Worm (Caenorhabditis elegans): ENCODE measurements around the gene yif-1.

Gene yif-1

ce11 chrV:10042254-10042653 lies 12.5 kb downstream of the yif-1 start (continued):
- TF ChIP-seq aha-1 (tag; optimal IDR thresholded peaks at IDR 0.05) (no peak), dpl-1 (GFP tag; optimal IDR thresholded peaks at IDR 0.05) (peak in 2 of 3 experiments; percentile 38), sptf-1 (tag; optimal IDR thresholded peaks at IDR 0.05) (no peak), dsc-1 (tag; optimal IDR thresholded peaks at IDR 0.05) (peak; percentile 54), nhr-237 (tag; optimal IDR thresholded peaks at IDR 0.05) (no peak), xbp-1 (tag; optimal IDR thresholded peaks at IDR 0.05) (peak; percentile 69), C16A3.4 (tag; optimal IDR thresholded peaks at IDR 0.05) (peak; percentile 43), egl-27 (tag; optimal IDR thresholded peaks at IDR 0.05) (peak in 1 of 2 experiments; percentile 24), ztf-11 (tag; optimal IDR thresholded peaks at IDR 0.05) (no peak), ceh-63 (GFP tag; optimal IDR thresholded peaks at IDR 0.05) (no peak), hlh-4 (tag; optimal IDR thresholded peaks at IDR 0.05) (no peak), zip-4 (GFP tag; optimal IDR thresholded peaks at IDR 0.05) (no peak), lin-15B (tag; optimal IDR thresholded peaks at IDR 0.05) (no peak), ztf-4 (tag; optimal IDR thresholded peaks at IDR 0.05) (no peak), ceh-82 (tag; optimal IDR thresholded peaks at IDR 0.05) (peak; percentile 74 to 83 (median 74)), snpc-4 (tag; optimal IDR thresholded peaks at IDR 0.05) (peak; percentile 11), C04F5.9 (tag; optimal IDR thresholded peaks at IDR 0.05) (no peak), Y116A8C.19 (tag; optimal IDR thresholded peaks at IDR 0.05; ENCODE audit: borderline replicate concordance) (no peak), ces-1 (GFP tag; optimal IDR thresholded peaks at IDR 0.05) (no peak), swsn-7 (tag; optimal IDR thresholded peaks at IDR 0.05) (peak; percentile 81), mef-2 (tag; optimal IDR thresholded peaks at IDR 0.05) (no peak), ceh-90 (tag; optimal IDR thresholded peaks at IDR 0.05) (no peak), nhr-19 (GFP tag; conservative IDR thresholded peaks at IDR 0.05) (peak; percentile 55), nhr-12 (tag; optimal IDR thresholded peaks at IDR 0.05) (no peak), fkh-4 (tag; optimal IDR thresholded peaks at IDR 0.05; ENCODE audit: borderline replicate concordance) (no peak), efl-1 (optimal IDR thresholded peaks at IDR 0.05) (peak; percentile 71 to 85), efl-1 (GFP tag; optimal IDR thresholded peaks at IDR 0.05 in 1 of 2) (peak; percentile 21 to 92), pax-3 (tag; optimal IDR thresholded peaks at IDR 0.05) (no peak), hlh-17 (GFP tag; optimal IDR thresholded peaks at IDR 0.05; ENCODE audit: borderline replicate concordance) (no peak), unc-62 (GFP tag; optimal IDR thresholded peaks at IDR 0.05) (no peak), nhr-84 (tag; optimal IDR thresholded peaks at IDR 0.05) (no peak)

- TF ChIP-seq grh-1 (GFP tag; IDR thresholded peaks at IDR 0.05), result no peak
- TF ChIP-seq irx-1 (tag; optimal IDR thresholded peaks at IDR 0.05), result no peak
- no peak for TF ChIP-seq sptf-1 (tag; optimal IDR thresholded peaks at IDR 0.05)
- no peak for TF ChIP-seq lin-15B (tag; optimal IDR thresholded peaks at IDR 0.05)
- TF ChIP-seq pax-3 (tag; optimal IDR thresholded peaks at IDR 0.05), result no peak
- no peak for TF ChIP-seq ceh-63 (GFP tag; optimal IDR thresholded peaks at IDR 0.05)
- TF ChIP-seq mep-1 (tag; optimal IDR thresholded peaks at IDR 0.05), result peak; percentile 21
- no peak for TF ChIP-seq C04F5.9 (tag; optimal IDR thresholded peaks at IDR 0.05)
- TF ChIP-seq pqm-1 (tag; optimal IDR thresholded peaks at IDR 0.05), result no peak
- TF ChIP-seq nhr-11 (tag; optimal IDR thresholded peaks at IDR 0.05), result no peak
- no peak for TF ChIP-seq nhr-28 (tag; optimal IDR thresholded peaks at IDR 0.05)
- TF ChIP-seq F16B12.6 (tag; optimal IDR thresholded peaks at IDR 0.05), result no peak
- no peak for TF ChIP-seq hlh-4 (tag; optimal IDR thresholded peaks at IDR 0.05)
- no peak for TF ChIP-seq snpc-4 (tag; optimal IDR thresholded peaks at IDR 0.05)
- no peak for TF ChIP-seq skn-1 (tag; optimal IDR thresholded peaks at IDR 0.05)
- no peak for TF ChIP-seq ztf-4 (tag; optimal IDR thresholded peaks at IDR 0.05)
- no peak for TF ChIP-seq sox-4 (tag; optimal IDR thresholded peaks at IDR 0.05)
- TF ChIP-seq snu-23 (GFP tag; optimal IDR thresholded peaks at IDR 0.05), result peak; percentile 31
- TF ChIP-seq nhr-84 (tag; optimal IDR thresholded peaks at IDR 0.05), result no peak
- TF ChIP-seq efl-3 (GFP tag; optimal IDR thresholded peaks at IDR 0.05), result no peak
- peak; percentile 68 for TF ChIP-seq lin-14 (GFP tag; optimal IDR thresholded peaks at IDR 0.05)
- TF ChIP-seq hpl-2 (GFP tag; optimal IDR thresholded peaks at IDR 0.05), result no peak
- TF ChIP-seq lin-35 (GFP tag; optimal IDR thresholded peaks at IDR 0.05), result peak in 1 of 2 experiments; percentile 4
- peak; percentile 33 to 54 for TF ChIP-seq lsy-2 (tag; optimal IDR thresholded peaks at IDR 0.05)
- no peak for TF ChIP-seq unc-130 (tag; optimal IDR thresholded peaks at IDR 0.05)
- no peak for TF ChIP-seq fkh-10 (GFP tag; optimal IDR thresholded peaks at IDR 0.05)
- no peak for TF ChIP-seq alr-1 (tag; optimal IDR thresholded peaks at IDR 0.05; ENCODE audit: borderline replicate concordance)
- TF ChIP-seq fos-1 (tag; optimal IDR thresholded peaks at IDR 0.05), result no peak
- TF ChIP-seq nhr-12 (tag; optimal IDR thresholded peaks at IDR 0.05), result no peak
- no peak for TF ChIP-seq ceh-8 (GFP tag; optimal IDR thresholded peaks at IDR 0.05)
- TF ChIP-seq unc-30 (tag; optimal IDR thresholded peaks at IDR 0.05), result no peak
- TF ChIP-seq unc-98 (GFP tag; IDR thresholded peaks at IDR 0.05), result no peak
- TF ChIP-seq fkh-4 (tag; optimal IDR thresholded peaks at IDR 0.05; ENCODE audit: borderline replicate concordance), result no peak
Measured at ce11 chrV:10041484-10041883, 13.2 kb downstream of the yif-1 start.

Data from whole organism, L1 larva.